Worm (Caenorhabditis elegans) whole organism, midembryonic: ENCODE data around the gene F21C10.6.

ENCODE experiments used
- T22C8.4 ChIP-seq: fragments of 200-800 bp; sonication (Bioruptor generic); IDR thresholded peaks from 2 replicates; pipeline ENCODE4 v1.3.6; 2022; ENCODE audit warnings: missing genetic modification characterization, missing compliant biosample characterization
- cog-1 ChIP-seq: sonication (generic microtip); optimal IDR thresholded peaks from 2 replicates; lab custom pipeline; 2016; ENCODE audit warnings: missing genetic modification characterization, missing compliant biosample characterization
- flt-1 ChIP-seq: fragments of 200-800 bp; sonication (Bioruptor generic); IDR thresholded peaks from 2 replicates; pipeline ENCODE4 v1.3.6; 2022; ENCODE audit warnings: missing genetic modification characterization, missing compliant biosample characterization
- klf-2 ChIP-seq: fragments of 200-800 bp; sonication (Bioruptor generic); conservative IDR thresholded peaks from 2 replicates; pipeline ENCODE4 v1.3.6; 2022; ENCODE audit warnings: missing genetic modification reagents, missing genetic modification characterization, missing compliant biosample characterization
- med-1 ChIP-seq: sonication (generic microtip); optimal IDR thresholded peaks from 2 replicates; lab custom pipeline; 2017; ENCODE audit warnings: missing genetic modification characterization, mild to moderate bottlenecking, missing compliant biosample characterization, antibody characterized with exemption, missing genetic modification reagents; ENCODE audit not compliant: insufficient read depth
- ref-1 ChIP-seq: fragments of 200-800 bp; sonication (Bioruptor generic); conservative IDR thresholded peaks from 2 replicates; pipeline ENCODE4 v1.3.6; 2022; ENCODE audit warnings: missing genetic modification reagents, missing genetic modification characterization, missing compliant biosample characterization
- tab-1 ChIP-seq: fragments of 200-800 bp; sonication (Bioruptor generic); IDR thresholded peaks from 2 replicates; pipeline ENCODE4 v1.3.6; 2022; ENCODE audit warnings: missing genetic modification characterization, missing compliant biosample characterization
- ztf-23 ChIP-seq: fragments of 200-800 bp; sonication (Bioruptor generic); IDR thresholded peaks from 2 replicates; pipeline ENCODE4 v1.3.6; 2022; ENCODE audit warnings: missing genetic modification reagents, missing genetic modification characterization, missing compliant biosample characterization
- ztf-29 ChIP-seq: fragments of 200-800 bp; sonication (Bioruptor generic); IDR thresholded peaks from 2 replicates; pipeline ENCODE4 v1.3.6; 2022; ENCODE audit warnings: missing genetic modification reagents, missing genetic modification characterization, missing compliant biosample characterization

F21C10.6 gene

DNA sequence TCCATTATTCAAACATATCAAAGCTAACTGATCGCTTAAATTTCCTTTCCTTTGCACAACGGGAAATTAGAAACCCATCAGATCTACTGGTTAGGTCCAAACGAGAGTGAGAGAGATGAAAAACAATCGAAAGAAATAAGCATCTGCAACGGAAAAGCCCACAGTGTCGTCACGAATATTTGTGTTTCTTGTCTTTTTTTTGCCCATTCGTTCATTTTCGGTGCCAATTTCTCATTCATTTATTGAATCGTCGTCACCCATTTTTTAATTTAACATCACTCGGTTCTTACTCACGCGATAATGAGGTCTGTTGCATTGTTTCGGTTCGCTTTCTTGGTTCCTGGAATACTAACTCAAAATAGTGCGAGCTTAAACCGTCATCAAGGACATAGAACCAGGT lies at the start of gene F21C10.6:
F21C10.6 (plus strand) TSS at position 301 of the 400 bp plus-strand sequence.
- TF ChIP-seq ztf-29 (no peak), klf-2 (GFP tag; lab: Robert Waterston, UW) (no peak), ref-1 (GFP tag; lab: Robert Waterston, UW) (no peak), ztf-23 (no peak), tab-1 (GFP tag; lab: Robert Waterston, UW) (no peak), cog-1 (tag; lab: Kevin White, UChicago) (no peak), T22C8.4 (no peak), med-1 (no peak), flt-1 (GFP tag; lab: Robert Waterston, UW) (no peak)

DNA sequence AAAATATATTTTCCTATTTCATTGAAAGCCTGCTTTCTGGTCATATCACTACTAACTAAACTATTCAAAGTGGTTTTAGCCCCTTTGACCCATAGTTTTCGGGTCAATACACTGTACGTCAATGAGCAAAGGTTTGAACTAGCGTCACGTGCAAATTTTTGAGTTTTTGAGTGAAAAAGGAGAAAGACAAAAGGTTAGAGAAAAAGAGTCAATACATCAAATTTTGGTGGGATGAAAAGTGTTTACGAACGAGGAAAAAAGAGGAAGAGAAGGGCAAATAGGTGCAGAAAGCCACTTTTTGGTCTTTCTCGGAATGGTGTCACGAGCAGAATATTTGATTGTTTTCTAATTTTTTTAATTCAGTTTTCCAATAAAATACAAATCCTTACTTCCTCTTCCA lies 48.5 kb upstream of the F21C10.6 start:
- TF ChIP-seq ztf-23 (no peak), flt-1 (GFP tag; lab: Robert Waterston, UW) (no peak), klf-2 (GFP tag; lab: Robert Waterston, UW) (no peak), ref-1 (GFP tag; lab: Robert Waterston, UW) (no peak), ztf-29 (no peak), med-1 (no peak), cog-1 (tag; lab: Kevin White, UChicago) (no peak), tab-1 (GFP tag; lab: Robert Waterston, UW) (no peak), T22C8.4 (no peak)

- TF ChIP-seq cog-1 (tag; lab: Kevin White, UChicago): no peak
- no peak for TF ChIP-seq ztf-23
- no peak for TF ChIP-seq flt-1 (GFP tag; lab: Robert Waterston, UW)
Measured at ce11 chrV:9076273-9076672, 48.0 kb upstream of the F21C10.6 start, which contains the start of gene T27E4.7. TSS of gene T27E4.7 (minus strand) at chrV:9076322.

- no peak for TF ChIP-seq T22C8.4
- TF ChIP-seq med-1: no peak
- TF ChIP-seq tab-1 (GFP tag; lab: Robert Waterston, UW): no peak
- TF ChIP-seq cog-1 (tag; lab: Kevin White, UChicago): no peak
- no peak for TF ChIP-seq ztf-29
- no peak for TF ChIP-seq klf-2 (GFP tag; lab: Robert Waterston, UW)
Measured at ce11 chrV:9078067-9078581, 46.2 kb upstream of the F21C10.6 start.

- TF ChIP-seq klf-2 (GFP tag; lab: Robert Waterston, UW) (no peak), T22C8.4 (no peak), flt-1 (GFP tag; lab: Robert Waterston, UW) (no peak), med-1 (no peak), ztf-23 (no peak), ref-1 (GFP tag; lab: Robert Waterston, UW) (no peak), tab-1 (GFP tag; lab: Robert Waterston, UW) (no peak), ztf-29 (no peak), cog-1 (tag; lab: Kevin White, UChicago) (no peak)
Measured at ce11 chrV:9078815-9079525, 45.3 kb upstream of the F21C10.6 start.

DNA sequence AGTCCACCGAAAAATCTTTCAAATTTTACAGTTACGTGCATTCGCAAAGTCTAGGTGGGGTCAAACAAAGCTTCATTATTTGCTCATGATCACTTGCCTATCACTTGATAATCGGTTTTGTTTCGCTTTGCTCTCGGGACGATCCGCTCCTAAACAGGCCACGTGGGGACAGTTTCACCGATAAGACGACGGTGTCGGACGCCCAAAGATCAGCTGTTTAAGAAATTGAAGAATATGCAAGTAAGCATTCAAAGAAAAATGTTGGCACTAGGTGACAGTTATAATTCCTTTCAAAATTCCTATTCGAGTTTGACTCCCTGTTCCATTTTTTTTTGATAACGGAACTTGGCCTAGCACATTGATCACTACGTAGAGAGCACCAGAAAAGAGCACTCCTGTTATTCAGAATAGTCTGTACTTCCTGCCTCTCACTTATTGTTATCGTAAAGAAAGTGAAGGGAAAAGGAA lies 44.3 kb upstream of the F21C10.6 start:
- TF ChIP-seq tab-1 (GFP tag; lab: Robert Waterston, UW) (no peak), cog-1 (tag; lab: Kevin White, UChicago) (no peak), ztf-29 (no peak), ref-1 (GFP tag; lab: Robert Waterston, UW) (no peak)

DNA sequence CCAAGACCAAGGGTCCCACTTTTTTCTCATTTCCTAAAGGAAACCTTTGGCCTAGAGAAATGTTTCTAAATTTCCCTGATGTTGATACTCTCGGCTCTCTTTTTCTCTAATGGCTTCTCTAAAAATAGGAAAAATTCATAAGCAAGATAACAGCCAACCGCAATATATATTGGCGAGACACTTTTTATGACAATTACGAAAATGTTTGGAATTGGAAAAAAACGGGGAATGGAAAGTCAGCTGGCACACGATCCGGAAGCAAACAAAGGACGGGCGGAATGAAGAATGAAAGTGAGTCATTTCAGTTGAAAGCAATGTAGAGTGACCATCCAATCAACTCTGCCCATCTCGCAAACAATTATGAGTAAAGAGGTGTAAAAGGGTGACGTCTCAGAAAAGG lies 42.9 kb upstream of the F21C10.6 start:
- TF ChIP-seq cog-1 (tag; lab: Kevin White, UChicago) (no peak), med-1 (no peak), flt-1 (GFP tag; lab: Robert Waterston, UW) (no peak), klf-2 (GFP tag; lab: Robert Waterston, UW) (no peak), ztf-29 (no peak), ref-1 (GFP tag; lab: Robert Waterston, UW) (no peak), T22C8.4 (no peak), ztf-23 (no peak), tab-1 (GFP tag; lab: Robert Waterston, UW) (no peak)

DNA sequence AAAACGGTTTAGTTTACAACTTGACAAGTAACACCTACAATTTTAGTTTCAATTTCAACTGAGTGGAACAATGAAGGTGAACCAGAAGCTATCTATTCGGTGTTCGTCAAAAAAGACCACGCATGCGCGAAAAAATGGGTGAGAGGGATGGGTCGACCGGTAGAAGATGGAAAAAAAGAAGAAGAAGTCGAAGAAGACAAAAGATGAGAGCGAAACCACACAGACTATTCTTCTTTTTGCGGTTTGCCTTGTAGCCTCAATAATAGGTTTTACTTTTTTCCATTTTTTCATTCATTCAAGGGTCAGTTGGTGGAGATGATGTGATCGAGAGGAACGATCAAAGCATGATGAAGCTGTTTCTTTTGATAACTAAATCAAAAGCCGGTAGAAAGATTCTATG lies 41.9 kb upstream of the F21C10.6 start:
- TF ChIP-seq klf-2 (GFP tag; lab: Robert Waterston, UW): no peak

DNA sequence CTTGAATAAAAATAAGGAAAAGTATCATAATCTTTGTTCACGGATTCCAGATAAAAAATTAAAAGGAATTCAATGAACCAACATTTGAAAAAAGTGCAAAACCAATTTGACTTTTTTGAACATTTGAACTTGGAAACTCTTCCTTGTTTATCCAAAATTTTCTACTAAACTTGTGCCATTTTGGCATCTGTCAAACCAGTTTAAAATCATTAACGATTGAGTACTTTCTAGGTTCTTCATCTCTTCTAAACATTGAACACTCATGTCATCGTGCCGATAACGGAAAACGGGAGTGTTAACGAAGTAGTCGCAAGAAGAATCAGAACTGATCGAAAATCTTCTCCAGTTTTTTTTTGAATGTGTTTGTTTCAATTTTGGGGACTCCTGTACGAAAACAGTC lies 40.0 kb upstream of the F21C10.6 start:
- TF ChIP-seq flt-1 (GFP tag; lab: Robert Waterston, UW) (no peak), klf-2 (GFP tag; lab: Robert Waterston, UW) (no peak), T22C8.4 (no peak), ztf-29 (no peak), med-1 (no peak), ref-1 (GFP tag; lab: Robert Waterston, UW) (no peak), cog-1 (tag; lab: Kevin White, UChicago) (no peak), tab-1 (GFP tag; lab: Robert Waterston, UW) (no peak), ztf-23 (no peak)

DNA sequence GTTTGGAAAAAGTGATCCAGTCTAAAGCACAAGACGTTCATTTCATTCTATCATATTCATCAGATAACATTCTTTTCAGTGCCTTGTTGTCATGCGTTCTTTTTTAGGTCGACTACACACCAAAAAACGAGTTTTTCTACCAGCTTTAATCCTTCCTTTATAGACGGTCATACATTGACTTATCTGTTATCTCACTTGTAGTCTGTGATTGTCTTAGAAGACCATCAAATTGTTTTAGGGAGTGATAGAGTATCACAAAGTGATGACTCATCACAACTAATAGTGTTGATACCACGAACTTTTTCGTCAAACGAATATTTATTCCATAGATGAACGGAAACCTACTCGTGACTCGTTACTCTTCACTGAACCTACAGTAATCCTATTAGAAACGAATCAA lies 38.4 kb upstream of the F21C10.6 start:
- TF ChIP-seq med-1 (no peak), T22C8.4 (no peak), ztf-29 (no peak), flt-1 (GFP tag; lab: Robert Waterston, UW) (no peak), tab-1 (GFP tag; lab: Robert Waterston, UW) (no peak), ref-1 (GFP tag; lab: Robert Waterston, UW) (no peak), ztf-23 (no peak), klf-2 (GFP tag; lab: Robert Waterston, UW) (no peak), cog-1 (tag; lab: Kevin White, UChicago) (no peak)
